Fruit fly (Drosophila melanogaster): ENCODE measurements around the gene CG3430.

The CG3430 gene

DNA sequence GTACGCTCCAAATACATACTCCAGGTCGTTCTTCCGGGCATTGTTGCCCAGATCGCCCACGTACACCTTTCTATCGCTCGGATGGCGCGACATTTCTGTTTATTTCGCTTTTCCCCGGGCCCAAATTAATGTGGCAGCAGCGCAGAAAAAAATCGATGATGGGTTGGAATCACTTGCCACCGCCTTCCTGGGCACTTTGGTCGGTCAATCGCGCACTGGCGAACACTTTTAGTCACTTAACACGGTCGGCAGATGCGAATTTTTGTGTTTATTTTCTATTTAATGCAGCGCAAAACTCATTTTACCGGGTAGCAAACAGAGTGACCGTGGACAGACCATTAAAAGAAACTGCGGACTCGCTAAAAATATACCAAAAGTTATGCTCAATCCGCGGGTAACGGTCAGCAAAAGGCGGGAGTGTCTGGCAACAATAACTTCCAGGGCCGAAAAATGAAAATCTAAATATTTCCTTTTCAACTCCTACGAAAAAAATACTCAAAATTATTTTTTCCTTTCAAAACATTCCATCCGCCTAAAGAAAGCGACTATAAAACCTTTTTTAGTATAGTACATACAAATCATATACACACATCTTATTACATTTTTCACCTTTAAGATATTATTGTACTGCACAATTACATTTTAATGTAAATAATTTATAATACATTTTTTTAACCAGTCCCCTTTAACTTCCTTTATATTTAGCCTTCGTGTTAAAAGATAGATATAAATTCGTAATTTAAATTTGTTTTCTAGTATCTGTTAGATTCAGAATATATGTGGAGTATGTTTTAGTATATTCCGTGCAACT lies 36.8 kb upstream of the CG3430 start, which contains the start of gene x16 (continued):
- TF ChIP-seq CG18262 (tag; optimal IDR thresholded peaks at IDR 0.05): no peak
- no peak for TF ChIP-seq salm (tag; optimal IDR thresholded peaks at IDR 0.05)
- peak; percentile 5 for TF ChIP-seq Sry-δ (GFP tag; optimal IDR thresholded peaks at IDR 0.05)
- TF ChIP-seq ac (GFP tag; optimal IDR thresholded peaks at IDR 0.05): no peak
- no peak for TF ChIP-seq oc (tag; optimal IDR thresholded peaks at IDR 0.05)
- TF ChIP-seq Ssrp (tag; optimal IDR thresholded peaks at IDR 0.05): no peak
- peak; percentile 51 for TF ChIP-seq Dp (GFP tag; optimal IDR thresholded peaks at IDR 0.05)
- TF ChIP-seq CG10959 (GFP tag; IDR thresholded peaks at IDR 0.05): no peak
- no peak for TF ChIP-seq CG33213 (GFP tag; optimal IDR thresholded peaks at IDR 0.05)
- TF ChIP-seq pum (GFP tag; optimal IDR thresholded peaks at IDR 0.05): no peak
- peak; percentile 37; the same call in 1 of the 2 replicates for TF ChIP-seq CG9932 (GFP tag; IDR thresholded peaks at IDR 0.05)
- TF ChIP-seq CG6175 (GFP tag; IDR thresholded peaks at IDR 0.05): no peak
- TF ChIP-seq gsb-n (tag; optimal IDR thresholded peaks at IDR 0.05): peak; percentile 16
- TF ChIP-seq Hr3 (GFP tag; optimal IDR thresholded peaks at IDR 0.05): peak; percentile 3
- TF ChIP-seq CG1233 (GFP tag; optimal IDR thresholded peaks at IDR 0.05): no peak
- TF ChIP-seq phol (tag; optimal IDR thresholded peaks at IDR 0.05): no peak
- TF ChIP-seq pzg (GFP tag; optimal IDR thresholded peaks at IDR 0.05): peak; percentile 56
- TF ChIP-seq Med (GFP tag): peak; percentile 10
- TF ChIP-seq CG12155 (GFP tag; optimal IDR thresholded peaks at IDR 0.05): no peak
- no peak for TF ChIP-seq ftz-f1 (GFP tag; optimal IDR thresholded peaks at IDR 0.05)
- peak; percentile 8 for TF ChIP-seq fu2 (GFP tag; optimal IDR thresholded peaks at IDR 0.05)
- TF ChIP-seq CG3995 (GFP tag; optimal IDR thresholded peaks at IDR 0.05): peak; percentile 56
- TF ChIP-seq crol (GFP tag; IDR thresholded peaks at IDR 0.05): no peak
- no peak for TF ChIP-seq zfh2 (GFP tag; optimal IDR thresholded peaks at IDR 0.05)
- TF ChIP-seq CG16813 (GFP tag; IDR thresholded peaks at IDR 0.05; ENCODE audit: partially characterized antibody): no peak
- no peak for TF ChIP-seq CG10431 (GFP tag; optimal IDR thresholded peaks at IDR 0.05)
- TF ChIP-seq Dip3 (GFP tag; optimal IDR thresholded peaks at IDR 0.05): no peak
- no peak for TF ChIP-seq Dll (GFP tag; IDR thresholded peaks at IDR 0.05; ENCODE audit: partially characterized antibody)
- TF ChIP-seq CG10147 (GFP tag; optimal IDR thresholded peaks at IDR 0.05): no peak
- no peak for TF ChIP-seq Opbp (GFP tag; IDR thresholded peaks at IDR 0.05; ENCODE audit: partially characterized antibody)
- no peak for TF ChIP-seq Stat92E (GFP tag; optimal IDR thresholded peaks at IDR 0.05)
- no peak for TF ChIP-seq Sox102F (GFP tag; optimal IDR thresholded peaks at IDR 0.05)
- peak; percentile 35 for TF ChIP-seq Ets97D (GFP tag; optimal IDR thresholded peaks at IDR 0.05)
- no peak for TF ChIP-seq CG14441 (GFP tag; IDR thresholded peaks at IDR 0.05)
- TF ChIP-seq row (GFP tag; IDR thresholded peaks at IDR 0.05): peak; percentile 34; the same call in 2 of the 3 replicates
- TF ChIP-seq hkb (optimal IDR thresholded peaks at IDR 0.05): peak; percentile 29
- no peak for TF ChIP-seq hkb (GFP tag; IDR thresholded peaks at IDR 0.05)
- TF ChIP-seq lab (GFP tag; optimal IDR thresholded peaks at IDR 0.05): no peak
- TF ChIP-seq usp (GFP tag; optimal IDR thresholded peaks at IDR 0.05): no peak
- TF ChIP-seq NK7.1 (GFP tag; optimal IDR thresholded peaks at IDR 0.05): no peak
- TF ChIP-seq CG15601 (tag; optimal IDR thresholded peaks at IDR 0.05): no peak
- TF ChIP-seq CG4424 (GFP tag; optimal IDR thresholded peaks at IDR 0.05): peak; percentile 23
- TF ChIP-seq CG10366 (GFP tag; IDR thresholded peaks at IDR 0.05): no peak
- no peak for TF ChIP-seq CG18011 (GFP tag; optimal IDR thresholded peaks at IDR 0.05)
- peak; percentile 80 for TF ChIP-seq onecut (GFP tag; IDR thresholded peaks at IDR 0.05)
- TF ChIP-seq B-H2 (GFP tag; optimal IDR thresholded peaks at IDR 0.05): peak; percentile 8
- TF ChIP-seq Nf-YC (tag; optimal IDR thresholded peaks at IDR 0.05): no peak
- TF ChIP-seq CG1647 (GFP tag; optimal IDR thresholded peaks at IDR 0.05): no peak
- TF ChIP-seq CG2129 (GFP tag; IDR thresholded peaks at IDR 0.05; ENCODE audit: partially characterized antibody): no peak

Data from whole organism, embryonic.